Fruit fly (Drosophila melanogaster): ENCODE results near the gene TrissinR.
A peak's percentile ranks its signal among the peaks of the same experiment; 100 is the strongest.

The TrissinR gene

DNA sequence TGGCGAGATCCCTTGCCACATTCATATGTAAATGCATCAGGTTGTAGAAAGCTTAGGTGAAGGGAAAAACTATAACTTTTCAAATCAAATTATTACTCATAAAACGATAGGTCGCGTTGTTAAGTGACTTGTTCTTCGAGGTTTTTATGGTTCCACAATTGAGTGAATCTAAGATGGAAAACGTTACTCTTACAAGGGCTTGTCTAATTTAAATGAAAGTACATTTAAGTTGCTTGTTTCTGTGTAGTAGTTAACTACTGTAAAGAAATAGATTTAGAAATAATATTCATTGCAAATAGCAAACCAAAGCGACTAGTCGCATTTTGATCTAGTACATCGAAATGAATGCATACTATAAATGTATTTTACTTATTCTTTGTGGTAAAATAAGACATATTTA, 59.6 kb downstream of the TrissinR start, which contains the start of gene CG44574 (continued):
- no peak for TF ChIP-seq CG8944 (GFP tag; optimal IDR thresholded peaks at IDR 0.05)

DNA sequence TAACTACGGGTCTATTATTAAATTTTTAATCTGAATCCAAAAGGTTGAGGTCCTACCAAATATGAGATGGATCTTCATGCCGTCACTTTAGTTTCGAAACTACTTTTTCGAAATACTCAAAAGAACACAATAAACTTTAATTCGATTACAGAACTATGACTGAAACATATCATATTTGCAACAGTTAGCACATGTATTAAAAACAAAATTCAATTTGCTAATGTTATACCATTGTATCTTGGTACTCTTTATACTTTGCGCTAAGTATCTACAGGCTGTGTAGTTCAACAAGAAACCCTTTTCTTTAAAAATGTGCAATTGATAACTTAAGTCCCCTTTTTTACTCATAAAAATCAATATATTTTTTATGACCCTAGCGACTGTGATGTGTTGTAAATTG, 60.9 kb downstream of the TrissinR start, which contains the start of the genes Sfp26Ac and CG43185:
TSS of gene Sfp26Ac (minus strand) at position 101 of the 400 bp plus-strand sequence.
TSS of gene CG43185 (plus strand) at position 215 of the 400 bp plus-strand sequence.
- TF ChIP-seq fd3F (GFP tag; optimal IDR thresholded peaks at IDR 0.05) = no peak

DNA sequence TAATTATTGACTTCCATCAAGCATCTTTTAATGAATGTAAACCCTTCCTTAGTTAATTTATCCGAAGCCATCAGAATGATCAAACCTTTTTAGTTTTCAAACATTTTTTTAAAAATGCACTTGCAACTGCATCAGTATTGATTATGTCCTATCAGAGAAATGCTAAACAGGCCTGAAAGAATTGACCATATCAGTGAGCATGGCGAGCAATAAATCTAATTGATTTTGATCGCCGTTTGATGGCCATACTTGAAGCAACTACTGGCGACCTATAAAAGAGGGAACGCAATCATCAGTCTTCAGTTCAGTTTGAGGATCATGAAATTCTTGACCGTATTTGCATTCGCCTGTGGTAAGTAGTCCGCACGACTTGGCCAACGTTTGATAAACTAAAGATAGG, 61.9 kb downstream of the TrissinR start, which contains the start of gene CG9029:
TSS of gene CG9029 (plus strand) at position 301 of the 400 bp plus-strand sequence.
- TF ChIP-seq disco-r (GFP tag; optimal IDR thresholded peaks at IDR 0.05) = no peak
- TF ChIP-seq CG13287 (GFP tag; IDR thresholded peaks at IDR 0.05; ENCODE audit: partially characterized antibody) = no peak
- no peak for TF ChIP-seq Six4 (GFP tag; optimal IDR thresholded peaks at IDR 0.05)
- no peak for TF ChIP-seq Doc3 (GFP tag; IDR thresholded peaks at IDR 0.05; ENCODE audit: partially characterized antibody)
- no peak for TF ChIP-seq CG3407 (GFP tag; optimal IDR thresholded peaks at IDR 0.05)
- TF ChIP-seq jumu (GFP tag; optimal IDR thresholded peaks at IDR 0.05) = no peak
- TF ChIP-seq CG12219 (GFP tag; optimal IDR thresholded peaks at IDR 0.05) = no peak
- TF ChIP-seq Opbp (GFP tag; IDR thresholded peaks at IDR 0.05; ENCODE audit: partially characterized antibody) = no peak
- no peak for TF ChIP-seq Ptx1 (GFP tag; IDR thresholded peaks at IDR 0.05)
- TF ChIP-seq dmrt99B (tag; optimal IDR thresholded peaks at IDR 0.05) = no peak
- TF ChIP-seq Antp (GFP tag; optimal IDR thresholded peaks at IDR 0.05) = no peak
- TF ChIP-seq C15 (GFP tag; IDR thresholded peaks at IDR 0.05) = no peak
- no peak for TF ChIP-seq ems (GFP tag; optimal IDR thresholded peaks at IDR 0.05)
- no peak for TF ChIP-seq CG9727 (GFP tag; optimal IDR thresholded peaks at IDR 0.05)
- no peak for TF ChIP-seq dpn (GFP tag; optimal IDR thresholded peaks at IDR 0.05)

DNA sequence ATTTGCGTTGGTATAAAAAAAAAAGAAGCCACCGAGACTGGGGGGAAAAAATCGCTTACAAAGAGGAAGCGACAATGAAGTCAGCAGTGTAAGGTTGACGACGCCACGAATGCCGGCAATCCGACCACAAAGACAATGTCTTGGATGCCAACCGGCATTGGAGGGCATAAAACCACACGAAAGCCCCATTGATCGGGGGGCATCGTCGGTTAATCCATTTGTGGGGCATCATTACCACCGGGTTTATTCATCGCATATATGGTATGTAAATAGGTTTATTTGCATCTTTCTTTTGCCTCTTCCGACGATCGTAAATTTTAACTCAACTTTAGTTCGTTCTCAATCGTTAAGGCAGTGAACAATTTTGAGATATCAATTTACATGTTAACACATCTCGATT, 63.2 kb downstream of the TrissinR start:
- TF ChIP-seq pb (GFP tag; optimal IDR thresholded peaks at IDR 0.05) = peak; percentile 10
- TF ChIP-seq Eip74EF (GFP tag; optimal IDR thresholded peaks at IDR 0.05) = peak in 1 of 2 experiments; percentile 55
- peak; percentile 24 for TF ChIP-seq abd-A (tag; optimal IDR thresholded peaks at IDR 0.05)
- TF ChIP-seq CG10654 (GFP tag; optimal IDR thresholded peaks at IDR 0.05) = no peak
- TF ChIP-seq CG2116 (GFP tag; optimal IDR thresholded peaks at IDR 0.05) = no peak
- peak; percentile 72 for TF ChIP-seq oc (tag; optimal IDR thresholded peaks at IDR 0.05)
- peak; percentile 63; the same call in 1 of the 4 replicates for TF ChIP-seq chinmo (GFP tag; IDR thresholded peaks at IDR 0.05; ENCODE audit: partially characterized antibody)
- no peak for TF ChIP-seq CG17612 (GFP tag; IDR thresholded peaks at IDR 0.05)
- TF ChIP-seq sob (GFP tag; IDR thresholded peaks at IDR 0.05) = no peak
- TF ChIP-seq vvl (GFP tag; IDR thresholded peaks at IDR 0.05) = peak; percentile 84
- TF ChIP-seq ind (GFP tag; optimal IDR thresholded peaks at IDR 0.05) = no peak
- TF ChIP-seq nerfin-1 (tag; optimal IDR thresholded peaks at IDR 0.05) = no peak
- peak; percentile 77 for TF ChIP-seq sd (tag; optimal IDR thresholded peaks at IDR 0.05)
- TF ChIP-seq Deaf1 (tag; optimal IDR thresholded peaks at IDR 0.05) = peak; percentile 27
- TF ChIP-seq CG8478 (optimal IDR thresholded peaks at IDR 0.05) = no peak
- peak; percentile 33 for TF ChIP-seq CG12769 (tag; optimal IDR thresholded peaks at IDR 0.05)
- TF ChIP-seq E2f1 (GFP tag; IDR thresholded peaks at IDR 0.05) = no peak
- 0 out of 3 replicates have a peak, but pooled peaks have one; percentile 44 for TF ChIP-seq z (GFP tag; IDR thresholded peaks at IDR 0.05)
- TF ChIP-seq zen2 (GFP tag; IDR thresholded peaks at IDR 0.05; ENCODE audit: partially characterized antibody) = 0 out of 3 replicates have a peak, but pooled peaks have one; percentile 1
- TF ChIP-seq pnt (GFP tag; optimal IDR thresholded peaks at IDR 0.05) = no peak
